Fruit fly (Drosophila melanogaster) whole organism, embryonic: ENCODE results near the gene CG5435.

ENCODE experiments used
- Adf1 ChIP-seq: fragments of 200-800 bp; sonication (Bioruptor generic); IDR thresholded peaks from 2 replicates; pipeline ENCODE4 v1.3.6; 2022; ENCODE audit warnings: missing biosample characterization, missing genetic modification characterization
- BEAF-32 ChIP-seq: fragments of 200-800 bp; sonication (Bioruptor generic); optimal IDR thresholded peaks from 3 replicates; lab custom pipeline; 2017; ENCODE audit warnings: missing biosample characterization, missing genetic modification characterization, mild to moderate bottlenecking, moderate library complexity, missing genetic modification reagents
- CG10321 ChIP-seq: fragments of 200-800 bp; sonication (Bioruptor generic); IDR thresholded peaks from 2 replicates; pipeline ENCODE4 v1.3.6; 2022; ENCODE audit warnings: missing biosample characterization, missing genetic modification characterization
- CG11398 ChIP-seq: fragments of 200-800 bp; sonication (Bioruptor generic); optimal IDR thresholded peaks from 2 replicates; lab custom pipeline; 2016; ENCODE audit warnings: missing biosample characterization, missing genetic modification characterization
- CG11456 ChIP-seq: fragments of 200-800 bp; sonication (Bioruptor generic); IDR thresholded peaks from 3 replicates; pipeline ENCODE4 v1.3.6; 2022; ENCODE audit warnings: missing biosample characterization, missing genetic modification characterization
- CG13624 ChIP-seq: fragments of 200-800 bp; sonication (Bioruptor generic); optimal IDR thresholded peaks from 2 replicates; lab custom pipeline; 2016; ENCODE audit warnings: missing biosample characterization, missing genetic modification characterization
- CG18764 ChIP-seq: fragments of 200-800 bp; sonication (Bioruptor generic); optimal IDR thresholded peaks from 3 replicates; lab custom pipeline; 2016; ENCODE audit warnings: missing biosample characterization, missing genetic modification characterization
- CG30020 ChIP-seq: fragments of 200-800 bp; optimal IDR thresholded peaks from 2 replicates; lab custom pipeline; 2019; ENCODE audit warnings: missing biosample characterization, mild to moderate bottlenecking, missing genetic modification characterization, moderate library complexity
- CG43689 ChIP-seq: fragments of 200-800 bp; sonication (Bioruptor generic); IDR thresholded peaks from 2 replicates; pipeline ENCODE4 v1.3.6; 2022; ENCODE audit warnings: missing biosample characterization, missing genetic modification characterization
- CG4617 ChIP-seq: fragments of 200-800 bp; sonication (Bioruptor generic); optimal IDR thresholded peaks from 3 replicates; lab custom pipeline; 2016; ENCODE audit warnings: missing biosample characterization, missing genetic modification characterization, borderline replicate concordance
- CG4730 ChIP-seq: fragments of 200-800 bp; sonication (Bioruptor generic); IDR thresholded peaks from 2 replicates; pipeline ENCODE4 v1.3.6; 2022; ENCODE audit warnings: missing biosample characterization, missing genetic modification characterization
- CG5245 ChIP-seq: fragments of 200-800 bp; sonication (Bioruptor generic); optimal IDR thresholded peaks from 3 replicates; lab custom pipeline; 2016; ENCODE audit warnings: missing biosample characterization, missing genetic modification characterization
- CG6272 ChIP-seq: fragments of 200-800 bp; sonication (Bioruptor generic); IDR thresholded peaks from 2 replicates; pipeline ENCODE4 v1.3.6; 2022; ENCODE audit warnings: missing biosample characterization, missing genetic modification characterization
- CG8359 ChIP-seq: fragments of 200-800 bp; sonication (Bioruptor generic); optimal IDR thresholded peaks from 2 replicates; lab custom pipeline; 2017; ENCODE audit warnings: missing biosample characterization, mild to moderate bottlenecking, missing genetic modification characterization, borderline replicate concordance
- CG8388 ChIP-seq: fragments of 200-800 bp; sonication (Bioruptor generic); optimal IDR thresholded peaks from 2 replicates; lab custom pipeline; 2019; ENCODE audit warnings: missing biosample characterization, mild to moderate bottlenecking, missing genetic modification characterization, moderate library complexity
- CG9609 ChIP-seq: fragments of 200-800 bp; sonication (Bioruptor generic); optimal IDR thresholded peaks from 3 replicates; lab custom pipeline; 2016; ENCODE audit warnings: missing biosample characterization, missing genetic modification characterization
- CG9932 ChIP-seq: fragments of 200-800 bp; sonication (Bioruptor generic); IDR thresholded peaks from 2 replicates; pipeline ENCODE4 v1.3.6; 2022; ENCODE audit warnings: missing biosample characterization, missing genetic modification characterization
- CoRest ChIP-seq: fragments of 200-800 bp; sonication (Bioruptor generic); optimal IDR thresholded peaks from 3 replicates; lab custom pipeline; 2018; ENCODE audit warnings: missing biosample characterization, mild to moderate bottlenecking, missing genetic modification characterization, moderate library complexity
- Dll ChIP-seq: fragments of 200-800 bp; sonication (Bioruptor generic); IDR thresholded peaks from 4 replicates; pipeline ENCODE4 v1.3.6; 2022; ENCODE audit warnings: missing biosample characterization, missing genetic modification characterization; ENCODE audit not compliant: partially characterized antibody
- Fer1 ChIP-seq: fragments of 200-800 bp; sonication (Bioruptor generic); optimal IDR thresholded peaks from 2 replicates; lab custom pipeline; 2017; ENCODE audit warnings: missing biosample characterization, mild to moderate bottlenecking, missing genetic modification characterization
- HLH3B ChIP-seq: fragments of 200-800 bp; sonication (Bioruptor generic); IDR thresholded peaks from 2 replicates; pipeline ENCODE4 v1.3.6; 2022; ENCODE audit warnings: missing biosample characterization, missing genetic modification characterization
- Jarid2 ChIP-seq: fragments of 200-800 bp; sonication (Bioruptor generic); optimal IDR thresholded peaks from 3 replicates; lab custom pipeline; 2017; ENCODE audit warnings: mild to moderate bottlenecking, missing biosample characterization, missing genetic modification reagents, missing genetic modification characterization
- Meics ChIP-seq: fragments of 200-800 bp; sonication (Bioruptor generic); optimal IDR thresholded peaks from 2 replicates; lab custom pipeline; 2017; ENCODE audit warnings: missing biosample characterization, mild to moderate bottlenecking, missing genetic modification characterization
- Mrtf ChIP-seq: fragments of 200-800 bp; sonication (Bioruptor generic); IDR thresholded peaks from 3 replicates; pipeline ENCODE4 v1.3.6; 2022; ENCODE audit warnings: missing biosample characterization, missing genetic modification characterization
- Rx ChIP-seq: fragments of 200-800 bp; sonication (Bioruptor generic); IDR thresholded peaks from 2 replicates; pipeline ENCODE4 v1.3.6; 2022; ENCODE audit warnings: missing biosample characterization, missing genetic modification characterization
- Spps ChIP-seq: fragments of 200-800 bp; sonication (Bioruptor generic); optimal IDR thresholded peaks from 2 replicates; lab custom pipeline; 2018; ENCODE audit warnings: missing biosample characterization, mild to moderate bottlenecking, missing genetic modification characterization
- bbx ChIP-seq: fragments of 200-800 bp; sonication (Bioruptor generic); IDR thresholded peaks from 2 replicates; pipeline ENCODE4 v1.3.6; 2022; ENCODE audit warnings: missing biosample characterization, missing genetic modification characterization; ENCODE audit not compliant: partially characterized antibody
- bowl ChIP-seq: fragments of 200-800 bp; sonication (Bioruptor generic); IDR thresholded peaks from 2 replicates; pipeline ENCODE4 v1.3.6; 2022; ENCODE audit warnings: missing biosample characterization, missing genetic modification characterization
- cg ChIP-seq: fragments of 200-800 bp; sonication (Bioruptor generic); optimal IDR thresholded peaks from 3 replicates; lab custom pipeline; 2019; ENCODE audit warnings: missing biosample characterization, mild to moderate bottlenecking, missing genetic modification characterization, moderate library complexity
- crp ChIP-seq, 2 experiments: fragments of 200-800 bp; sonication (Bioruptor generic); optimal IDR thresholded peaks; 2 replicates in 1 of 2; 3 replicates in 1 of 2; lab custom pipeline; 2017; ENCODE audit warnings: missing biosample characterization in 2 of 2, missing genetic modification characterization in 2 of 2, mild to moderate bottlenecking in 1 of 2, moderate library complexity in 1 of 2
- dan ChIP-seq: fragments of 200-800 bp; sonication (Bioruptor generic); IDR thresholded peaks from 2 replicates; pipeline ENCODE4 v1.3.6; 2022; ENCODE audit warnings: missing biosample characterization, missing genetic modification characterization
- fd64A ChIP-seq: fragments of 200-800 bp; sonication (Bioruptor generic); optimal IDR thresholded peaks from 3 replicates; lab custom pipeline; 2018; ENCODE audit warnings: missing biosample characterization, mild to moderate bottlenecking, missing genetic modification characterization
- ham ChIP-seq: fragments of 200-800 bp; sonication (Bioruptor generic); IDR thresholded peaks from 2 replicates; pipeline ENCODE4 v1.3.6; 2022; ENCODE audit warnings: missing biosample characterization, missing genetic modification characterization
- hth ChIP-seq: fragments of >200 bp; optimal IDR thresholded peaks from 2 replicates; lab custom pipeline; 2017; ENCODE audit warnings: inconsistent platforms
- inv ChIP-seq: fragments of 200-800 bp; sonication (Bioruptor generic); IDR thresholded peaks from 2 replicates; pipeline ENCODE4 v1.3.6; 2022; ENCODE audit warnings: missing biosample characterization, missing genetic modification characterization; ENCODE audit not compliant: partially characterized antibody
- knrl ChIP-seq: fragments of 200-800 bp; sonication (Bioruptor generic); IDR thresholded peaks from 3 replicates; pipeline ENCODE4 v1.3.6; 2022; ENCODE audit warnings: missing biosample characterization, missing genetic modification characterization; ENCODE audit not compliant: partially characterized antibody
- lbe ChIP-seq: fragments of 200-800 bp; sonication (Bioruptor generic); optimal IDR thresholded peaks from 2 replicates; lab custom pipeline; 2016; ENCODE audit warnings: missing biosample characterization, mild to moderate bottlenecking, missing genetic modification characterization
- lmd ChIP-seq: fragments of 200-800 bp; sonication (Bioruptor generic); IDR thresholded peaks from 2 replicates; pipeline ENCODE4 v1.3.6; 2022; ENCODE audit warnings: missing biosample characterization, missing genetic modification characterization
- lov ChIP-seq, 2 experiments: fragments of 200-800 bp in 1 of 2; fragments of >200 bp in 1 of 2; sonication (Bioruptor generic) in 1 of 2; IDR thresholded peaks in 1 of 2; optimal IDR thresholded peaks in 1 of 2; 2 replicates in 1 of 2; 3 replicates in 1 of 2; pipeline versions ENCODE4 v1.3.6 to Lab custom; 2017 to 2022; ENCODE audit warnings: missing biosample characterization in 1 of 2, missing genetic modification characterization in 1 of 2
- nom ChIP-seq: fragments of 200-800 bp; sonication (Bioruptor generic); optimal IDR thresholded peaks from 2 replicates; lab custom pipeline; 2017; ENCODE audit warnings: missing biosample characterization, missing genetic modification characterization, mild to moderate bottlenecking, moderate library complexity, missing genetic modification reagents
- pb ChIP-seq: fragments of 200-800 bp; sonication (Bioruptor generic); optimal IDR thresholded peaks from 3 replicates; lab custom pipeline; 2016; ENCODE audit warnings: missing biosample characterization, missing genetic modification characterization
- pnt ChIP-seq: fragments of 200-800 bp; sonication (Bioruptor generic); optimal IDR thresholded peaks from 3 replicates; lab custom pipeline; 2016; ENCODE audit warnings: missing biosample characterization, missing genetic modification characterization
- psq ChIP-seq: fragments of 200-800 bp; sonication (Bioruptor generic); optimal IDR thresholded peaks from 2 replicates; lab custom pipeline; 2017; ENCODE audit warnings: missing biosample characterization, missing genetic modification characterization
- rib ChIP-seq: fragments of 200-800 bp; sonication (Bioruptor generic); IDR thresholded peaks from 2 replicates; pipeline ENCODE4 v1.3.6; 2022; ENCODE audit warnings: missing biosample characterization, missing genetic modification characterization
- ro ChIP-seq: fragments of 200-800 bp; sonication (Bioruptor generic); IDR thresholded peaks from 2 replicates; pipeline ENCODE4 v1.3.6; 2022; ENCODE audit warnings: missing biosample characterization, missing genetic modification characterization
- sc ChIP-seq, 3 experiments: fragments of >200 bp in 2 of 3; fragments of 200-800 bp in 1 of 3; sonication (Bioruptor generic) in 1 of 3; optimal IDR thresholded peaks; 2 replicates in 2 of 3; 3 replicates in 1 of 3; lab custom pipeline; 2017; ENCODE audit warnings: mild to moderate bottlenecking in 1 of 3, missing biosample characterization in 1 of 3, missing genetic modification characterization in 1 of 3, missing genetic modification reagents in 1 of 3
- seq ChIP-seq: fragments of 200-800 bp; sonication (Bioruptor generic); IDR thresholded peaks from 2 replicates; pipeline ENCODE4 v1.3.6; 2022; ENCODE audit warnings: missing biosample characterization, missing genetic modification characterization
- shn ChIP-seq: fragments of 200-800 bp; sonication (Bioruptor generic); optimal IDR thresholded peaks from 3 replicates; lab custom pipeline; 2016; ENCODE audit warnings: missing biosample characterization, missing genetic modification characterization
- sisA ChIP-seq: fragments of 200-800 bp; sonication (Bioruptor generic); IDR thresholded peaks from 2 replicates; pipeline ENCODE4 v1.3.6; 2022; ENCODE audit warnings: missing biosample characterization, missing genetic modification characterization
- trem ChIP-seq: fragments of 200-800 bp; optimal IDR thresholded peaks from 3 replicates; lab custom pipeline; 2019; ENCODE audit warnings: missing biosample characterization, mild to moderate bottlenecking, missing genetic modification characterization, moderate library complexity

The CG5435 gene

dm6 chr2L:12424555-12424954 lies 6.1 kb downstream of the CG5435 start, which contains the start of gene Fam92 (continued):
- no peak for TF ChIP-seq HLH3B (GFP tag; lab: Robert Waterston, UW)
- TF ChIP-seq CG18764: no peak
- no peak for TF ChIP-seq CG11398
- peak; percentile 2 for TF ChIP-seq CG4617 (GFP tag; lab: Kevin White, UChicago)
- TF ChIP-seq Adf1 (GFP tag; lab: Robert Waterston, UW): no peak; the same call in 1 of the 2 replicates
- TF ChIP-seq seq (GFP tag; lab: Robert Waterston, UW): no peak
- no peak for TF ChIP-seq CG30020 (tag; lab: Kevin White, UChicago)
- no peak for TF ChIP-seq dan (GFP tag; lab: Robert Waterston, UW)
- TF ChIP-seq CG13624 (GFP tag; lab: Kevin White, UChicago): peak; percentile 38
- peak; percentile 63 for TF ChIP-seq trem (tag; lab: Kevin White, UChicago)
- peak; percentile 14; the same call in 1 of the 2 replicates for TF ChIP-seq bbx (GFP tag; lab: Robert Waterston, UW)
- TF ChIP-seq nom (GFP tag; lab: Kevin White, UChicago): no peak
- peak; percentile 70 for TF ChIP-seq CoRest (tag; lab: Kevin White, UChicago)
- TF ChIP-seq ham (GFP tag; lab: Robert Waterston, UW): no peak
- peak; percentile 56 for TF ChIP-seq Meics (GFP tag; lab: Kevin White, UChicago)
- no peak for TF ChIP-seq psq (GFP tag; lab: Kevin White, UChicago)
- TF ChIP-seq CG43689 (GFP tag; lab: Robert Waterston, UW): no peak
- peak; percentile 43; the same call in 1 of the 2 replicates for TF ChIP-seq lmd
- peak; percentile 45; the same call in 1 of the 2 replicates for TF ChIP-seq sisA
- TF ChIP-seq Jarid2 (GFP tag; lab: Kevin White, UChicago): no peak
- no peak for TF ChIP-seq inv (GFP tag; lab: Robert Waterston, UW)
- no peak for TF ChIP-seq Dll (GFP tag; lab: Robert Waterston, UW)
- no peak for TF ChIP-seq sc (optimal IDR thresholded peaks at IDR 0.05; lab: Kevin White, UChicago)
- no peak for TF ChIP-seq sc (GFP tag; optimal IDR thresholded peaks at IDR 0.05; lab: Kevin White, UChicago)
- TF ChIP-seq fd64A (GFP tag; lab: Kevin White, UChicago): no peak
- TF ChIP-seq pnt (GFP tag; lab: Kevin White, UChicago): peak; percentile 40
- TF ChIP-seq CG9609: peak; percentile 31
- peak; percentile 51 for TF ChIP-seq lbe (GFP tag; lab: Kevin White, UChicago)
- no peak for TF ChIP-seq ro (GFP tag; lab: Robert Waterston, UW)
- TF ChIP-seq pb (GFP tag; lab: Kevin White, UChicago): no peak
- TF ChIP-seq Rx (GFP tag; lab: Robert Waterston, UW): no peak
- peak; percentile 49; the same call in 2 of the 3 replicates for TF ChIP-seq Mrtf
- TF ChIP-seq BEAF-32 (GFP tag; lab: Kevin White, UChicago): peak; percentile 12
- TF ChIP-seq crp (GFP tag; optimal IDR thresholded peaks at IDR 0.05; lab: Kevin White, UChicago): no peak
- peak; percentile 61 for TF ChIP-seq CG9932 (GFP tag; lab: Robert Waterston, UW)
- no peak for TF ChIP-seq CG6272 (GFP tag; lab: Robert Waterston, UW)
- TF ChIP-seq lov (optimal IDR thresholded peaks at IDR 0.05; lab: Kevin White, UChicago): no peak
- TF ChIP-seq lov (GFP tag; IDR thresholded peaks at IDR 0.05; lab: Robert Waterston, UW): no peak
- TF ChIP-seq bowl (GFP tag; lab: Robert Waterston, UW): no peak
- no peak for TF ChIP-seq Spps (tag; lab: Kevin White, UChicago)
- no peak for TF ChIP-seq rib (GFP tag; lab: Robert Waterston, UW)
- TF ChIP-seq CG5245 (GFP tag; lab: Kevin White, UChicago): peak; percentile 62
- no peak for TF ChIP-seq cg
- TF ChIP-seq CG11456 (GFP tag; lab: Robert Waterston, UW): peak; percentile 87
- peak; percentile 57 for TF ChIP-seq Fer1 (GFP tag; lab: Kevin White, UChicago)
- TF ChIP-seq shn: no peak
- TF ChIP-seq CG8388: no peak
- TF ChIP-seq CG8359 (GFP tag; lab: Kevin White, UChicago): no peak
- no peak for TF ChIP-seq hth (lab: Kevin White, UChicago)
- TF ChIP-seq CG4730 (GFP tag; lab: Robert Waterston, UW): no peak
- no peak for TF ChIP-seq knrl (GFP tag; lab: Robert Waterston, UW)
- TF ChIP-seq CG10321 (GFP tag; lab: Robert Waterston, UW): no peak
